Fruit fly (Drosophila melanogaster) whole organism, adult: Measurements from ENCODE around the gene CG32568.
A peak's percentile ranks its signal among the peaks of the same experiment; 100 is the strongest.

ENCODE experiments used
- CG1620 ChIP-seq: fragments of 200-800 bp; sonication (Bioruptor generic); optimal IDR thresholded peaks from 2 replicates; lab custom pipeline; 2016; ENCODE audit warnings: missing biosample characterization, missing genetic modification characterization
- Clk ChIP-seq: fragments of 200-800 bp; sonication (Bioruptor generic); optimal IDR thresholded peaks from 2 replicates; lab custom pipeline; 2017; ENCODE audit warnings: missing biosample characterization, missing genetic modification characterization
- Hr96 ChIP-seq: fragments of 200-800 bp; sonication (Bioruptor generic); optimal IDR thresholded peaks from 2 replicates; lab custom pipeline; 2016; ENCODE audit warnings: missing biosample characterization, missing genetic modification characterization
- Mnt ChIP-seq: fragments of 200-800 bp; sonication (Bioruptor generic); optimal IDR thresholded peaks from 2 replicates; lab custom pipeline; 2016; ENCODE audit warnings: missing biosample characterization, mild to moderate bottlenecking, missing genetic modification characterization
- cic ChIP-seq: fragments of 200-800 bp; sonication (Bioruptor generic); optimal IDR thresholded peaks from 2 replicates; lab custom pipeline; 2017; ENCODE audit warnings: missing biosample characterization, mild to moderate bottlenecking, missing genetic modification characterization, moderate library complexity
- cnc ChIP-seq, 2 experiments: fragments of >200 bp; optimal IDR thresholded peaks; 2 replicates each; lab custom pipeline; 2017
- kay ChIP-seq: fragments of 200-800 bp; sonication (Bioruptor generic); peaks from one replicate; lab custom pipeline; 2016; ENCODE audit warnings: missing biosample characterization, missing genetic modification characterization, borderline replicate concordance
- pad ChIP-seq: fragments of 200-800 bp; sonication (Bioruptor generic); optimal IDR thresholded peaks from 3 replicates; lab custom pipeline; 2017; ENCODE audit warnings: missing biosample characterization, missing genetic modification characterization, mild to moderate bottlenecking, moderate library complexity, missing genetic modification reagents
- tj ChIP-seq: fragments of 200-800 bp; sonication (Bioruptor generic); optimal IDR thresholded peaks from 3 replicates; lab custom pipeline; 2017; ENCODE audit warnings: missing biosample characterization, mild to moderate bottlenecking, missing genetic modification characterization, moderate library complexity

- TF ChIP-seq tj (GFP tag; lab: Kevin White, UChicago) (peak; percentile 38), CG1620 (GFP tag; lab: Kevin White, UChicago) (no peak), cnc (optimal IDR thresholded peaks at IDR 0.05; lab: Kevin White, UChicago) (no peak), pad (GFP tag; lab: Kevin White, UChicago) (no peak), Hr96 (no peak), Clk (GFP tag; lab: Kevin White, UChicago) (no peak), cic (peak; percentile 28), Mnt (GFP tag; lab: Kevin White, UChicago) (peak; percentile 5), kay (GFP tag; lab: Kevin White, UChicago) (no peak)
Measured at dm6 chrX:16749324-16749723, 8.6 kb downstream of the CG32568 start.
